Fruit fly (Drosophila melanogaster): ENCODE measurements around the gene COX7AL.

COX7AL gene

dm6 chr3R:8333768-8334470 lies 9.6 kb upstream of the COX7AL start, which contains the start of gene Poxm (continued):
- peak; percentile 82 for TF ChIP-seq Ets21C (GFP tag; optimal IDR thresholded peaks at IDR 0.05)
- peak; percentile 64 for TF ChIP-seq vri (GFP tag; optimal IDR thresholded peaks at IDR 0.05)
- peak; percentile 84 for TF ChIP-seq Hr39 (GFP tag; optimal IDR thresholded peaks at IDR 0.05)
- peak; percentile 90 for TF ChIP-seq Eip75B (GFP tag; optimal IDR thresholded peaks at IDR 0.05)
- TF ChIP-seq fd85E (GFP tag; optimal IDR thresholded peaks at IDR 0.05), result peak; percentile 60
- peak; percentile 96 for TF ChIP-seq achi (GFP tag; optimal IDR thresholded peaks at IDR 0.05)
- peak; percentile 93 for TF ChIP-seq CG7368 (GFP tag; optimal IDR thresholded peaks at IDR 0.05)
- TF ChIP-seq CG6808 (GFP tag; optimal IDR thresholded peaks at IDR 0.05), result peak; percentile 97
- peak; percentile 95 for TF ChIP-seq dsx (GFP tag; optimal IDR thresholded peaks at IDR 0.05; ENCODE audit: poor library complexity, severe bottlenecking)
- peak; percentile 95 for TF ChIP-seq lz (GFP tag; optimal IDR thresholded peaks at IDR 0.05)
- TF ChIP-seq CG10631 (GFP tag; optimal IDR thresholded peaks at IDR 0.05), result peak; percentile 97
- peak; percentile 96 for TF ChIP-seq Ets96B (tag; optimal IDR thresholded peaks at IDR 0.05)
- peak; percentile 78 for TF ChIP-seq fkh (GFP tag; optimal IDR thresholded peaks at IDR 0.05)
- peak; percentile 95 for TF ChIP-seq CG10669 (GFP tag; optimal IDR thresholded peaks at IDR 0.05)
- TF ChIP-seq CG3919 (GFP tag; optimal IDR thresholded peaks at IDR 0.05), result peak; percentile 98
- peak; percentile 95 for TF ChIP-seq Sox15 (GFP tag; optimal IDR thresholded peaks at IDR 0.05)
- TF ChIP-seq svp (GFP tag), result peak; percentile 96
- peak; percentile 96 for TF ChIP-seq fd59A (GFP tag; optimal IDR thresholded peaks at IDR 0.05)
- TF ChIP-seq Eip78C (GFP tag), result peak; percentile 99
- TF ChIP-seq CG4318 (GFP tag; optimal IDR thresholded peaks at IDR 0.05), result peak; percentile 98
- TF ChIP-seq CG8319 (GFP tag; optimal IDR thresholded peaks at IDR 0.05), result peak; percentile 93
- peak; percentile 93 for TF ChIP-seq CG34406 (GFP tag; optimal IDR thresholded peaks at IDR 0.05)
- TF ChIP-seq topi (GFP tag; optimal IDR thresholded peaks at IDR 0.05), result peak; percentile 94

dm6 chr3R:8334471-8334783 lies 9.0 kb upstream of the COX7AL start:
- TF ChIP-seq CG1621 (tag; optimal IDR thresholded peaks at IDR 0.05) (no peak), CG7368 (GFP tag; optimal IDR thresholded peaks at IDR 0.05) (no peak), CG10669 (GFP tag; optimal IDR thresholded peaks at IDR 0.05) (no peak), Ets96B (tag; optimal IDR thresholded peaks at IDR 0.05) (no peak), CG8632 (GFP tag; optimal IDR thresholded peaks at IDR 0.05) (no peak), Sox102F (GFP tag; optimal IDR thresholded peaks at IDR 0.05) (no peak), fkh (GFP tag; optimal IDR thresholded peaks at IDR 0.05) (no peak), CG4318 (GFP tag; optimal IDR thresholded peaks at IDR 0.05) (no peak), Ets21C (GFP tag; optimal IDR thresholded peaks at IDR 0.05) (no peak)

- TF ChIP-seq CG10669 (GFP tag; optimal IDR thresholded peaks at IDR 0.05), result no peak
- TF ChIP-seq eg (GFP tag; IDR thresholded peaks at IDR 0.05), result no peak
- TF ChIP-seq CG15336 (GFP tag; IDR thresholded peaks at IDR 0.05), result no peak
- no peak for TF ChIP-seq CG6163 (GFP tag; IDR thresholded peaks at IDR 0.05)
- TF ChIP-seq dac (GFP tag; optimal IDR thresholded peaks at IDR 0.05), result no peak
- TF ChIP-seq Eip78C (GFP tag), result peak; percentile 8
- TF ChIP-seq Eip75B (GFP tag; optimal IDR thresholded peaks at IDR 0.05), result no peak
- TF ChIP-seq Eip93F (GFP tag; optimal IDR thresholded peaks at IDR 0.05), result no peak
- no peak for TF ChIP-seq CG11762 (GFP tag; optimal IDR thresholded peaks at IDR 0.05; ENCODE audit: insufficient read depth)
Observed at dm6 chr3R:8334982-8335381, 8.5 kb upstream of the COX7AL start.

dm6 chr3R:8336012-8336567 lies 7.4 kb upstream of the COX7AL start:
- TF ChIP-seq CG11902 (GFP tag; optimal IDR thresholded peaks at IDR 0.05) (no peak), Eip78C (GFP tag) (peak; percentile 11)
